Worm (Caenorhabditis elegans) whole organism, L1 larva: ENCODE results near the gene dpr-1.

Experiments
- C04F5.9 ChIP-seq: sonication (generic microtip); optimal IDR thresholded peaks from 2 replicates; lab custom pipeline; 2016; ENCODE audit warnings: missing genetic modification characterization, missing compliant biosample characterization
- F16B12.6 ChIP-seq: fragments of 150-350 bp; optimal IDR thresholded peaks from 2 replicates; lab custom pipeline; 2014; ENCODE audit warnings: missing biosample characterization, missing genetic modification characterization
- Y116A8C.19 ChIP-seq: sonication (generic microtip); optimal IDR thresholded peaks from 2 replicates; lab custom pipeline; 2016; ENCODE audit warnings: missing compliant biosample characterization, missing genetic modification characterization, borderline replicate concordance
- aha-1 ChIP-seq: fragments of 150-350 bp; optimal IDR thresholded peaks from 2 replicates; lab custom pipeline; 2014; ENCODE audit warnings: missing biosample characterization, missing genetic modification characterization
- aly-2 ChIP-seq: fragments of 150-350 bp; optimal IDR thresholded peaks from 2 replicates; lab custom pipeline; 2014; ENCODE audit warnings: missing biosample characterization, missing genetic modification characterization
- ama-1 ChIP-seq: fragments of 150-350 bp; optimal IDR thresholded peaks from 2 replicates; lab custom pipeline; 2014
- blmp-1 ChIP-seq: fragments of 150-350 bp; optimal IDR thresholded peaks from 2 replicates; lab custom pipeline; 2014; ENCODE audit warnings: missing biosample characterization, missing genetic modification characterization
- ceh-8 ChIP-seq: fragments of 200-800 bp; sonication (Bioruptor generic); optimal IDR thresholded peaks from 2 replicates; lab custom pipeline; 2018; ENCODE audit warnings: mild to moderate bottlenecking, missing genetic modification characterization, moderate library complexity, missing compliant biosample characterization
- ceh-82 ChIP-seq, 3 experiments: fragments of 150-350 bp in 1 of 3; sonication (generic microtip) in 2 of 3; optimal IDR thresholded peaks; 2 replicates each; lab custom pipeline; 2014 to 2017; ENCODE audit warnings: missing biosample characterization in 3 of 3, missing genetic modification characterization in 3 of 3
- ceh-88 ChIP-seq: fragments of 200-800 bp; sonication (Bioruptor generic); IDR thresholded peaks from 2 replicates; pipeline ENCODE4 v1.3.6; 2022; ENCODE audit warnings: missing genetic modification characterization, missing compliant biosample characterization
- ces-1 ChIP-seq: fragments of 150-350 bp; optimal IDR thresholded peaks from 2 replicates; lab custom pipeline; 2014; ENCODE audit warnings: missing biosample characterization, missing genetic modification reagents, missing genetic modification characterization
- dsc-1 ChIP-seq: sonication (generic microtip); optimal IDR thresholded peaks from 2 replicates; lab custom pipeline; 2016; ENCODE audit warnings: mild to moderate bottlenecking, missing genetic modification characterization, missing compliant biosample characterization
- efl-3 ChIP-seq: fragments of 200-800 bp; sonication (Bioruptor generic); optimal IDR thresholded peaks from 2 replicates; lab custom pipeline; 2018; ENCODE audit warnings: mild to moderate bottlenecking, missing genetic modification characterization, missing compliant biosample characterization
- egl-13 ChIP-seq: sonication (generic microtip); optimal IDR thresholded peaks from 2 replicates; lab custom pipeline; 2016; ENCODE audit warnings: missing genotype, missing genetic modification reagents, missing genetic modification characterization, missing compliant biosample characterization
- egl-27 ChIP-seq, 2 experiments: fragments of 150-350 bp in 1 of 2; sonication (generic microtip); optimal IDR thresholded peaks; 3 replicates each; lab custom pipeline; 2017 to 2018; ENCODE audit warnings: missing biosample characterization in 2 of 2, missing genetic modification characterization in 2 of 2, missing genetic modification reagents in 2 of 2
- elt-3 ChIP-seq, 6 experiments: fragments of 150-350 bp in 1 of 6; sonication (generic microtip); optimal IDR thresholded peaks; 2 replicates each; lab custom pipeline; 2017 to 2018; ENCODE audit warnings: missing biosample characterization in 6 of 6, missing genetic modification characterization in 6 of 6, inconsistent platforms in 1 of 6
- ets-5 ChIP-seq: fragments of 200-800 bp; sonication (Bioruptor generic); IDR thresholded peaks from 2 replicates; pipeline ENCODE4 v1.3.6; 2022; ENCODE audit warnings: missing genetic modification characterization, missing compliant biosample characterization
- fkh-10 ChIP-seq: sonication (generic microtip); optimal IDR thresholded peaks from 2 replicates; lab custom pipeline; 2017; ENCODE audit warnings: missing biosample characterization, missing genetic modification reagents, missing genetic modification characterization
- fkh-4 ChIP-seq: sonication (generic microtip); optimal IDR thresholded peaks from 2 replicates; lab custom pipeline; 2016; ENCODE audit warnings: missing compliant biosample characterization, missing genetic modification characterization, borderline replicate concordance
- fos-1 ChIP-seq: fragments of 150-350 bp; optimal IDR thresholded peaks from 2 replicates; lab custom pipeline; 2014; ENCODE audit warnings: missing biosample characterization, missing genetic modification characterization
- hlh-17 ChIP-seq: fragments of 200-800 bp; sonication (Bioruptor generic); optimal IDR thresholded peaks from 2 replicates; lab custom pipeline; 2018; ENCODE audit warnings: missing genetic modification characterization, mild to moderate bottlenecking, missing compliant biosample characterization, moderate library complexity, borderline replicate concordance
- hpl-2 ChIP-seq: fragments of 150-350 bp; optimal IDR thresholded peaks from 2 replicates; lab custom pipeline; 2014; ENCODE audit warnings: missing biosample characterization, missing genetic modification reagents, missing genetic modification characterization
- irx-1 ChIP-seq: sonication (generic microtip); optimal IDR thresholded peaks from 2 replicates; lab custom pipeline; 2016; ENCODE audit warnings: missing genetic modification characterization, missing compliant biosample characterization
- isw-1 ChIP-seq: fragments of 200-800 bp; sonication (Bioruptor generic); IDR thresholded peaks from 2 replicates; pipeline ENCODE4 v1.3.6; 2022; ENCODE audit warnings: missing genetic modification characterization, missing compliant biosample characterization
- lin-13 ChIP-seq: fragments of 150-350 bp; optimal IDR thresholded peaks from 2 replicates; lab custom pipeline; 2014; ENCODE audit warnings: missing biosample characterization, missing genetic modification reagents, missing genetic modification characterization
- lin-15B ChIP-seq: fragments of 150-350 bp; sonication (generic microtip); optimal IDR thresholded peaks from 3 replicates; lab custom pipeline; 2014; ENCODE audit warnings: missing biosample characterization, missing genetic modification characterization
- lin-35 ChIP-seq, 2 experiments: fragments of 150-350 bp; optimal IDR thresholded peaks; 2 replicates each; lab custom pipeline; 2014; ENCODE audit warnings: missing biosample characterization in 2 of 2, missing genetic modification characterization in 2 of 2, missing genetic modification reagents in 2 of 2
- lsy-2 ChIP-seq, 2 experiments: fragments of 150-350 bp; optimal IDR thresholded peaks; 2 replicates each; lab custom pipeline; 2014; ENCODE audit warnings: missing biosample characterization in 2 of 2, missing genetic modification characterization in 2 of 2
- mdl-1 ChIP-seq, 2 experiments: fragments of 150-350 bp; optimal IDR thresholded peaks; 2 replicates each; lab custom pipeline; 2014 to 2017; ENCODE audit warnings: missing biosample characterization in 2 of 2, missing genetic modification characterization in 2 of 2, inconsistent platforms in 1 of 2
- nhr-11 ChIP-seq: fragments of 150-350 bp; optimal IDR thresholded peaks from 2 replicates; lab custom pipeline; 2014; ENCODE audit warnings: missing biosample characterization, missing genetic modification characterization
- nhr-19 ChIP-seq: fragments of 200-800 bp; sonication (Bioruptor generic); conservative IDR thresholded peaks from 2 replicates; pipeline ENCODE4 v1.3.6; 2022; ENCODE audit warnings: missing genetic modification characterization, missing compliant biosample characterization
- nhr-237 ChIP-seq: fragments of 150-350 bp; optimal IDR thresholded peaks from 2 replicates; lab custom pipeline; 2014; ENCODE audit warnings: missing biosample characterization, missing genetic modification characterization
- nhr-71 ChIP-seq: sonication (generic microtip); optimal IDR thresholded peaks from 2 replicates; lab custom pipeline; 2016; ENCODE audit warnings: mild to moderate bottlenecking, missing genetic modification characterization, moderate library complexity, missing compliant biosample characterization
- nhr-76 ChIP-seq: sonication (generic microtip); optimal IDR thresholded peaks from 2 replicates; lab custom pipeline; 2017; ENCODE audit warnings: missing biosample characterization, missing genetic modification characterization
- nhr-85 ChIP-seq: sonication (generic microtip); peaks from one replicate; lab custom pipeline; 2016; ENCODE audit warnings: missing genetic modification characterization, inconsistent platforms, missing compliant biosample characterization
- pag-3 ChIP-seq: sonication (generic microtip); optimal IDR thresholded peaks from 2 replicates; lab custom pipeline; 2017; ENCODE audit warnings: missing genetic modification characterization, mild to moderate bottlenecking, missing compliant biosample characterization, antibody characterized with exemption, borderline replicate concordance; ENCODE audit not compliant: insufficient read depth
- rnt-1 ChIP-seq: sonication (generic microtip); optimal IDR thresholded peaks from 2 replicates; lab custom pipeline; 2016; ENCODE audit warnings: mild to moderate bottlenecking, missing genetic modification characterization, moderate library complexity, missing compliant biosample characterization
- skn-1 ChIP-seq: fragments of 150-350 bp; optimal IDR thresholded peaks from 2 replicates; lab custom pipeline; 2014; ENCODE audit warnings: missing biosample characterization, missing genetic modification characterization
- snpc-4 ChIP-seq: fragments of 150-350 bp; optimal IDR thresholded peaks from 2 replicates; lab custom pipeline; 2014; ENCODE audit warnings: missing biosample characterization, missing genetic modification characterization
- sox-4 ChIP-seq: sonication (generic microtip); optimal IDR thresholded peaks from 2 replicates; lab custom pipeline; 2016; ENCODE audit warnings: missing genetic modification characterization, missing compliant biosample characterization
- sup-37 ChIP-seq: fragments of 200-800 bp; sonication (Bioruptor generic); optimal IDR thresholded peaks from 2 replicates; lab custom pipeline; 2018; ENCODE audit warnings: mild to moderate bottlenecking, missing genetic modification characterization, missing compliant biosample characterization
- swsn-7 ChIP-seq: sonication (generic microtip); optimal IDR thresholded peaks from 2 replicates; lab custom pipeline; 2016; ENCODE audit warnings: missing genetic modification characterization, missing compliant biosample characterization
- tlp-1 ChIP-seq: fragments of 150-350 bp; optimal IDR thresholded peaks from 2 replicates; lab custom pipeline; 2014; ENCODE audit warnings: missing biosample characterization, missing genetic modification characterization
- unc-130 ChIP-seq: fragments of 150-350 bp; optimal IDR thresholded peaks from 2 replicates; lab custom pipeline; 2017; ENCODE audit warnings: missing biosample characterization, missing genetic modification characterization, inconsistent platforms
- unc-30 ChIP-seq: sonication (generic microtip); optimal IDR thresholded peaks from 2 replicates; lab custom pipeline; 2017; ENCODE audit warnings: missing biosample characterization, missing genetic modification characterization
- xbp-1 ChIP-seq: sonication (generic microtip); optimal IDR thresholded peaks from 2 replicates; lab custom pipeline; 2016; ENCODE audit warnings: missing genetic modification characterization, missing compliant biosample characterization
- zip-4 ChIP-seq: fragments of 200-800 bp; sonication (Bioruptor generic); optimal IDR thresholded peaks from 2 replicates; lab custom pipeline; 2018; ENCODE audit warnings: mild to moderate bottlenecking, missing genetic modification characterization, moderate library complexity, missing compliant biosample characterization
- ztf-11 ChIP-seq, 2 experiments: sonication (generic microtip); optimal IDR thresholded peaks; 2 replicates each; lab custom pipeline; 2016 to 2017; ENCODE audit warnings: missing genetic modification characterization in 2 of 2, missing biosample characterization in 1 of 2, missing compliant biosample characterization in 1 of 2
- ztf-4 ChIP-seq: fragments of 150-350 bp; optimal IDR thresholded peaks from 2 replicates; lab custom pipeline; 2014; ENCODE audit warnings: missing biosample characterization, missing genetic modification characterization

The dpr-1 gene

DNA sequence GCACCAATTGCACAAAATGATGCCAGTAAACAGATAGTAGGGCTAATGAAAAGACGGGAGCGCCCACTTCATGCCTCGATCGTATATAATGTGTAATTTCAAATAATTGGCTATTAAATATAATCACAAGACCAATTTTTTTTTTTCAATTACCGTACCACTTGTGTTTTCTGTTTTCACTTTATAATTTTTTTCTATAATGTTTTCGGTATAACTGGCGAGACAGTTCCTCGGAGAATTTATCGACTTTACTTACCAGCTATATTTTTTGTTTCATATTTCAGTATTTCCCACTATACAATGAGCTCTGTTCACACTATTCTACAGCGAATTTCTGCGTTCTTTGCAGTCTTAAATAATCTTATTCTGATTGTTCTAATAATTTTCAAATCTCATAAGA is 25.8 kb downstream of the dpr-1 start, which contains the start of gene str-252:
Gene str-252 (plus strand): TSS at position 301 of the 400 bp plus-strand sequence.
- TF ChIP-seq blmp-1 (tag; lab: Kevin White, UChicago) (no peak), Y116A8C.19 (tag; lab: Kevin White, UChicago) (no peak), aly-2 (tag; lab: Kevin White, UChicago) (no peak), hlh-17 (GFP tag; lab: Kevin White, UChicago) (no peak), fos-1 (no peak), ceh-82 (tag; optimal IDR thresholded peaks at IDR 0.05; lab: Kevin White, UChicago) (no peak)
- TF ChIP-seq, all 84 proteins: peak for 0

DNA sequence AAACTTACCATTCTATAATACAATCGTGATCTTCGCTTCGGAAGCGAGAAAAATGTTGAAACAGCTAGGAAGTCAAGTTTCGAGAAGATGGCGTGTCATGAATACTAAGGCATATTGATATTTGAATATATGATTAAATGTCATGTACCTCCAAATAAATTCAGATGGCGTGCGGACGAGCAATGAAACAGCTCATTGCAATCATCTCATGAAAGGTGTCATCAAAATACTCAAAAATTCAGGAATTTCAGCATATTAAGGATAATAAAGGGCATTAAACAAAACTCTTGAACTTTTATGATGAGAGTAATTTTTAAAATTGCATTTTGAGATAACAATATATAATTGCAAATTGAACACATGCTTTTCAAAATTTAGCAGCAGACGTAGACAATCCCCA is 26.6 kb downstream of the dpr-1 start, which contains the start of gene gcy-32:
Gene gcy-32 (minus strand): TSS at position 101 of the 400 bp plus-strand sequence.
- TF ChIP-seq swsn-7 (no peak), ets-5 (GFP tag; lab: Robert Waterston, UW) (no peak), lsy-2 (tag; optimal IDR thresholded peaks at IDR 0.05; lab: Kevin White, UChicago) (no peak), irx-1 (no peak), xbp-1 (tag; lab: Kevin White, UChicago) (no peak), blmp-1 (tag; lab: Kevin White, UChicago) (no peak), nhr-85 (tag; lab: Kevin White, UChicago) (no peak), egl-13 (no peak), nhr-19 (GFP tag; lab: Robert Waterston, UW) (no peak), snpc-4 (tag; lab: Kevin White, UChicago) (no peak)

DNA sequence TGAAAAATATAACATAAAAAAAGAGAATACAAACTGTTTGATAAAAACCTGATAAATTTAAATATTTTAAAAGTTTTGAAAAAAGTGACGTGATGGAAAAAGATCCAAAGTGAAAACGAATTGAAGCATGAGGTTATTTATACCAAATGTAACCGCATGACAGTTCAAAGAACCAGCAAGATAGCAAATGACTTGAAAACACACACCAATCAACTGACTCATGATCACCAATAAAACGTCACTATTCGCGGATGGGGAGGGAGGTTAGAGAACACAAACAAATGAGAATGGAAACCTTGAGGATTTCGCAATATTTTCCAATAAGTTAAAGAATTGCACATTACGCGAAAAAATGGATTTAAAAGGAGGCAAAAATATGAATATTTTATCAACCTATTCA is 32.6 kb downstream of the dpr-1 start, which contains the start of gene C06B3.7:
Gene C06B3.7 (plus strand): TSS at position 287 of the 400 bp plus-strand sequence.
- TF ChIP-seq pag-3 (no peak), egl-27 (tag; optimal IDR thresholded peaks at IDR 0.05; lab: Kevin White, UChicago) (no peak), aly-2 (tag; lab: Kevin White, UChicago) (no peak), nhr-85 (tag; lab: Kevin White, UChicago) (peak; percentile 97), ama-1 (lab: Kevin White, UChicago) (peak; percentile 66), fkh-10 (no peak), aha-1 (tag; lab: Kevin White, UChicago) (peak; percentile 10), nhr-76 (tag; lab: Kevin White, UChicago) (no peak), rnt-1 (peak; percentile 85), C04F5.9 (tag; lab: Kevin White, UChicago) (peak; percentile 55), unc-130 (peak; percentile 96), mdl-1 (tag; optimal IDR thresholded peaks at IDR 0.05; lab: Kevin White, UChicago) (peak in 1 of 2 experiments; percentile 94), unc-30 (tag; lab: Kevin White, UChicago) (no peak), ztf-11 (tag; optimal IDR thresholded peaks at IDR 0.05; lab: Kevin White, UChicago) (no peak), ztf-4 (tag; lab: Kevin White, UChicago) (peak; percentile 81), irx-1 (peak; percentile 63), fkh-4 (tag; lab: Kevin White, UChicago) (no peak), lin-13 (peak; percentile 78), ceh-88 (GFP tag; lab: Robert Waterston, UW) (peak; percentile 33; the same call in 1 of the 2 replicates), skn-1 (tag; lab: Kevin White, UChicago) (peak; percentile 84), zip-4 (GFP tag; lab: Kevin White, UChicago) (peak; percentile 98), sox-4 (tag; lab: Kevin White, UChicago) (peak; percentile 61), hpl-2 (GFP tag; lab: Kevin White, UChicago) (no peak), nhr-237 (tag; lab: Kevin White, UChicago) (peak; percentile 53), dsc-1 (tag; lab: Kevin White, UChicago) (peak; percentile 84), efl-3 (GFP tag; lab: Kevin White, UChicago) (no peak), F16B12.6 (tag; lab: Kevin White, UChicago) (no peak), ces-1 (GFP tag; lab: Kevin White, UChicago) (no peak), elt-3 (tag; optimal IDR thresholded peaks at IDR 0.05; lab: Kevin White, UChicago) (peak in 4 of 6 experiments; percentile 16 to 97 (median 50)), nhr-71 (peak; percentile 97), fos-1 (peak; percentile 62), isw-1 (GFP tag; lab: Robert Waterston, UW) (peak; percentile 16; the same call in 1 of the 2 replicates), lin-15B (tag; lab: Kevin White, UChicago) (no peak), lin-35 (GFP tag; optimal IDR thresholded peaks at IDR 0.05; lab: Kevin White, UChicago) (peak; percentile 64 to 90), hlh-17 (GFP tag; lab: Kevin White, UChicago) (no peak), ceh-8 (GFP tag; lab: Kevin White, UChicago) (no peak), nhr-11 (tag; lab: Kevin White, UChicago) (peak; percentile 55), tlp-1 (tag; lab: Kevin White, UChicago) (no peak), sup-37 (no peak)
